Worm (Caenorhabditis elegans): Measurements from ENCODE around the gene C10A4.1.

Gene C10A4.1

ce11 chrX:7420571-7420970 lies 4.4 kb downstream of the C10A4.1 start, which contains the start of gene C10A4.9:
Gene C10A4.9, plus strand, starts transcription at chrX:7420871.
- TF ChIP-seq ces-1 (GFP tag; optimal IDR thresholded peaks at IDR 0.05), result no peak
- TF ChIP-seq T20F7.1 (GFP tag; optimal IDR thresholded peaks at IDR 0.05), result no peak
- no peak for TF ChIP-seq lir-3 (tag; optimal IDR thresholded peaks at IDR 0.05)
- no peak for TF ChIP-seq vab-7 (GFP tag; IDR thresholded peaks at IDR 0.05)
- no peak for TF ChIP-seq ctbp-1 (GFP tag; IDR thresholded peaks at IDR 0.05)
- TF ChIP-seq ZK337.2 (GFP tag; IDR thresholded peaks at IDR 0.05), result no peak
- no peak for TF ChIP-seq D1046.2 (GFP tag; IDR thresholded peaks at IDR 0.05)
- no peak for TF ChIP-seq ceh-32 (tag; optimal IDR thresholded peaks at IDR 0.05; ENCODE audit: poor library complexity)
- no peak for TF ChIP-seq Y5F2A.4 (GFP tag; optimal IDR thresholded peaks at IDR 0.05)
- TF ChIP-seq lin-29 (GFP tag; IDR thresholded peaks at IDR 0.05), result no peak
- no peak for TF ChIP-seq rbr-2 (tag; optimal IDR thresholded peaks at IDR 0.05)

- TF ChIP-seq madf-5 (GFP tag; IDR thresholded peaks at IDR 0.05) (no peak), zfp-2 (tag; optimal IDR thresholded peaks at IDR 0.05) (no peak), hlh-11 (tag; optimal IDR thresholded peaks at IDR 0.05) (no peak), T26A8.4 (GFP tag; IDR thresholded peaks at IDR 0.05) (no peak), php-3 (GFP tag; IDR thresholded peaks at IDR 0.05) (no peak), cey-2 (tag; optimal IDR thresholded peaks at IDR 0.05; ENCODE audit: borderline replicate concordance, insufficient read depth) (no peak), arid-1 (GFP tag; conservative IDR thresholded peaks at IDR 0.05) (no peak), nhr-111 (GFP tag; optimal IDR thresholded peaks at IDR 0.05) (no peak), R02D3.7 (tag; optimal IDR thresholded peaks at IDR 0.05) (no peak), set-16 (GFP tag; IDR thresholded peaks at IDR 0.05) (no peak), sdz-12 (GFP tag; optimal IDR thresholded peaks at IDR 0.05) (no peak), attf-4 (tag; optimal IDR thresholded peaks at IDR 0.05) (no peak), ztf-7 (tag; optimal IDR thresholded peaks at IDR 0.05) (no peak)
Measured at ce11 chrX:7424813-7425212, 8.6 kb downstream of the C10A4.1 start, which contains the start of gene mnm-2. Gene mnm-2, minus strand, starts transcription at chrX:7424913.

- TF ChIP-seq aha-1 (tag) (no peak), hlh-11 (tag; optimal IDR thresholded peaks at IDR 0.05) (peak; percentile 20), unc-130 (GFP tag; optimal IDR thresholded peaks at IDR 0.05) (no peak), hlh-30 (tag; optimal IDR thresholded peaks at IDR 0.05; ENCODE audit: insufficient read depth) (peak; percentile 45), nhr-25 (tag; optimal IDR thresholded peaks at IDR 0.05; ENCODE audit: borderline replicate concordance, insufficient read depth) (peak; percentile 38), nhr-28 (tag; optimal IDR thresholded peaks at IDR 0.05) (peak; percentile 42), nhr-41 (GFP tag; IDR thresholded peaks at IDR 0.05) (no peak)
Measured at ce11 chrX:7430483-7430882, 14.3 kb downstream of the C10A4.1 start.

ce11 chrX:7431165-7431564 lies 15.0 kb downstream of the C10A4.1 start, which contains the start of gene clc-2:
Gene clc-2, plus strand, starts transcription at chrX:7431465.
- no peak for TF ChIP-seq pqm-1 (tag; optimal IDR thresholded peaks at IDR 0.05)
- TF ChIP-seq dmd-8 (GFP tag; IDR thresholded peaks at IDR 0.05), result no peak
- no peak for TF ChIP-seq sdz-12 (GFP tag; optimal IDR thresholded peaks at IDR 0.05)

ce11 chrX:7433269-7433668 lies 17.1 kb downstream of the C10A4.1 start, which contains the start of gene clc-5:
Gene clc-5, plus strand, starts transcription at chrX:7433569.
- TF ChIP-seq madf-5 (GFP tag; IDR thresholded peaks at IDR 0.05) (no peak), mdl-1 (tag; optimal IDR thresholded peaks at IDR 0.05) (no peak), nhr-11 (tag; optimal IDR thresholded peaks at IDR 0.05) (no peak), dmd-6 (GFP tag; IDR thresholded peaks at IDR 0.05) (no peak), zip-2 (tag; optimal IDR thresholded peaks at IDR 0.05) (no peak), rbr-2 (tag; optimal IDR thresholded peaks at IDR 0.05) (no peak), F26F4.8 (GFP tag; conservative IDR thresholded peaks at IDR 0.05) (no peak), nhr-42 (GFP tag; IDR thresholded peaks at IDR 0.05) (no peak), F49E8.2 (tag; optimal IDR thresholded peaks at IDR 0.05; ENCODE audit: borderline replicate concordance) (no peak), pqm-1 (tag; optimal IDR thresholded peaks at IDR 0.05) (no peak), jun-1 (tag; optimal IDR thresholded peaks at IDR 0.05) (no peak), nhr-28 (tag; optimal IDR thresholded peaks at IDR 0.05) (no peak), ceh-28 (tag; optimal IDR thresholded peaks at IDR 0.05) (no peak), tag-97 (GFP tag; IDR thresholded peaks at IDR 0.05) (no peak), unc-130 (GFP tag; optimal IDR thresholded peaks at IDR 0.05) (no peak), attf-4 (tag; optimal IDR thresholded peaks at IDR 0.05) (no peak)
